ENCODE assay signal across 1 fruit fly cellular context in genomic region chr3L:14759984-14760626, dm6.
TF ChIP-seq lines count a peak whose summit lies in the region.

No protein-coding gene starts in this region.

TF ChIP-seq in whole organism, embryonic, 481 proteins besides CTCF, POLR2A, EP300 and RAD21 (continued from another document and continues in another):
- TF ChIP-seq tin (GFP tag; optimal IDR thresholded peaks at IDR 0.05; lab: Kevin White, UChicago) (peak; percentile 50), Dip2 (GFP tag; IDR thresholded peaks at IDR 0.05; lab: Robert Waterston, UW) (no peak), CG5180 (GFP tag; optimal IDR thresholded peaks at IDR 0.05; lab: Kevin White, UChicago) (peak; percentile 44), pnt (GFP tag; optimal IDR thresholded peaks at IDR 0.05; lab: Kevin White, UChicago) (peak; percentile 46), CG15696 (tag; optimal IDR thresholded peaks at IDR 0.05; lab: Kevin White, UChicago) (peak; percentile 22), crc (GFP tag; optimal IDR thresholded peaks at IDR 0.05; lab: Kevin White, UChicago) (no peak), CG13624 (GFP tag; optimal IDR thresholded peaks at IDR 0.05; lab: Kevin White, UChicago) (peak; percentile 35), yki (optimal IDR thresholded peaks at IDR 0.05; lab: Kevin White, UChicago) (peak; percentile 76), CG30431 (GFP tag; optimal IDR thresholded peaks at IDR 0.05; lab: Kevin White, UChicago) (peak; percentile 65), CG17568 (GFP tag; optimal IDR thresholded peaks at IDR 0.05; lab: Kevin White, UChicago) (peak; percentile 52), CG16815 (GFP tag; optimal IDR thresholded peaks at IDR 0.05; lab: Kevin White, UChicago) (peak; percentile 41), Nf-YA (GFP tag; IDR thresholded peaks at IDR 0.05; lab: Robert Waterston, UW) (no peak), Hr39 (optimal IDR thresholded peaks at IDR 0.05; lab: Kevin White, UChicago) (no peak), CG9215 (GFP tag; IDR thresholded peaks at IDR 0.05; lab: Robert Waterston, UW) (peak; percentile 76), Gsc (GFP tag; IDR thresholded peaks at IDR 0.05; lab: Robert Waterston, UW) (no peak), CG1792 (GFP tag; optimal IDR thresholded peaks at IDR 0.05; lab: Kevin White, UChicago) (peak; percentile 51), CG10959 (GFP tag; IDR thresholded peaks at IDR 0.05; lab: Robert Waterston, UW) (no peak), HLH54F (GFP tag; optimal IDR thresholded peaks at IDR 0.05; lab: Kevin White, UChicago) (peak; percentile 30), ara (GFP tag; IDR thresholded peaks at IDR 0.05; lab: Robert Waterston, UW) (peak; percentile 61), pan (optimal IDR thresholded peaks at IDR 0.05; lab: Kevin White, UChicago) (no peak), pan (GFP tag; optimal IDR thresholded peaks at IDR 0.05 in 1 of 2, IDR thresholded peaks at IDR 0.05 in 1 of 2) (peak in 1 of 2 experiments; percentile 70), Fer2 (tag; optimal IDR thresholded peaks at IDR 0.05; lab: Kevin White, UChicago) (peak; percentile 7), sisA (GFP tag; IDR thresholded peaks at IDR 0.05; lab: Robert Waterston, UW) (peak; percentile 71), unc-4 (GFP tag; IDR thresholded peaks at IDR 0.05; lab: Robert Waterston, UW; ENCODE audit: partially characterized antibody) (peak; percentile 30; the same call in 1 of the 2 replicates), Gug (GFP tag; IDR thresholded peaks at IDR 0.05; lab: Robert Waterston, UW) (peak; percentile 58; the same call in 2 of the 4 replicates), h (optimal IDR thresholded peaks at IDR 0.05; lab: Kevin White, UChicago) (no peak), CG3407 (GFP tag; optimal IDR thresholded peaks at IDR 0.05; lab: Kevin White, UChicago) (peak; percentile 60), Atf-2 (GFP tag; optimal IDR thresholded peaks at IDR 0.05; lab: Kevin White, UChicago) (peak; percentile 34), CG18476 (GFP tag; optimal IDR thresholded peaks at IDR 0.05; lab: Kevin White, UChicago) (peak; percentile 45), Hr51 (GFP tag; optimal IDR thresholded peaks at IDR 0.05; lab: Kevin White, UChicago) (peak; percentile 44 to 86), CG14441 (GFP tag; IDR thresholded peaks at IDR 0.05; lab: Robert Waterston, UW) (peak; percentile 66), lab (GFP tag; optimal IDR thresholded peaks at IDR 0.05; lab: Kevin White, UChicago) (peak; percentile 58), Blimp-1 (GFP tag; optimal IDR thresholded peaks at IDR 0.05; lab: Kevin White, UChicago) (peak; percentile 75), Rfx (GFP tag; IDR thresholded peaks at IDR 0.05; lab: Robert Waterston, UW) (peak; percentile 62), Pdp1 (GFP tag; optimal IDR thresholded peaks at IDR 0.05; lab: Kevin White, UChicago) (peak; percentile 17 to 62), ems (GFP tag; optimal IDR thresholded peaks at IDR 0.05; lab: Kevin White, UChicago) (peak; percentile 63), zf30C (GFP tag; optimal IDR thresholded peaks at IDR 0.05; lab: Kevin White, UChicago) (peak; percentile 93), Mrtf (GFP tag; IDR thresholded peaks at IDR 0.05; lab: Robert Waterston, UW) (peak; percentile 73), dysf (GFP tag; IDR thresholded peaks at IDR 0.05; lab: Robert Waterston, UW) (peak; percentile 66), ewg (GFP tag; optimal IDR thresholded peaks at IDR 0.05; lab: Kevin White, UChicago) (peak; percentile 29), CG4820 (GFP tag; optimal IDR thresholded peaks at IDR 0.05; lab: Kevin White, UChicago) (peak; percentile 49), CG9932 (GFP tag; IDR thresholded peaks at IDR 0.05; lab: Robert Waterston, UW) (peak; percentile 66), NfI (GFP tag; optimal IDR thresholded peaks at IDR 0.05; lab: Kevin White, UChicago) (peak; percentile 58), CG3281 (GFP tag; optimal IDR thresholded peaks at IDR 0.05; lab: Kevin White, UChicago) (peak; percentile 54), CG1529 (GFP tag; optimal IDR thresholded peaks at IDR 0.05; lab: Kevin White, UChicago) (peak; percentile 14), CG9727 (GFP tag; optimal IDR thresholded peaks at IDR 0.05; lab: Kevin White, UChicago) (peak; percentile 40), btn (GFP tag; optimal IDR thresholded peaks at IDR 0.05; lab: Kevin White, UChicago) (no peak), nau (GFP tag; optimal IDR thresholded peaks at IDR 0.05; lab: Kevin White, UChicago) (peak; percentile 50), CG15601 (tag; optimal IDR thresholded peaks at IDR 0.05; lab: Kevin White, UChicago) (peak; percentile 55), CG13775 (GFP tag; optimal IDR thresholded peaks at IDR 0.05; lab: Kevin White, UChicago) (peak; percentile 57), Atf3 (GFP tag; optimal IDR thresholded peaks at IDR 0.05; lab: Kevin White, UChicago) (peak; percentile 44), pzg (GFP tag; optimal IDR thresholded peaks at IDR 0.05; lab: Kevin White, UChicago) (no peak), TFAM (GFP tag; optimal IDR thresholded peaks at IDR 0.05; lab: Kevin White, UChicago) (no peak), CG10274 (GFP tag; optimal IDR thresholded peaks at IDR 0.05; lab: Kevin White, UChicago) (peak; percentile 31), knrl (GFP tag; IDR thresholded peaks at IDR 0.05; lab: Robert Waterston, UW; ENCODE audit: partially characterized antibody) (no peak), caup (GFP tag; optimal IDR thresholded peaks at IDR 0.05; lab: Kevin White, UChicago; ENCODE audit: severe bottlenecking) (peak; percentile 54), Dref (GFP tag; IDR thresholded peaks at IDR 0.05; lab: Robert Waterston, UW) (no peak), CG31365 (tag; optimal IDR thresholded peaks at IDR 0.05; lab: Kevin White, UChicago) (no peak), fd102C (GFP tag; optimal IDR thresholded peaks at IDR 0.05; lab: Kevin White, UChicago) (no peak), CG4328 (GFP tag; optimal IDR thresholded peaks at IDR 0.05; lab: Kevin White, UChicago) (no peak), CG14050 (GFP tag; IDR thresholded peaks at IDR 0.05; lab: Robert Waterston, UW) (peak; percentile 17; the same call in 1 of the 3 replicates), eyg (GFP tag; optimal IDR thresholded peaks at IDR 0.05; lab: Kevin White, UChicago) (no peak), HLH4C (GFP tag; IDR thresholded peaks at IDR 0.05; lab: Robert Waterston, UW; ENCODE audit: partially characterized antibody) (peak; percentile 33; the same call in 1 of the 3 replicates), Abd-B (GFP tag; optimal IDR thresholded peaks at IDR 0.05; lab: Kevin White, UChicago) (no peak), ken (GFP tag; IDR thresholded peaks at IDR 0.05; lab: Robert Waterston, UW) (no peak; the same call in 2 of the 3 replicates), chm (GFP tag; IDR thresholded peaks at IDR 0.05; lab: Robert Waterston, UW) (peak; percentile 6; the same call in 1 of the 2 replicates), H2.0 (GFP tag; IDR thresholded peaks at IDR 0.05; lab: Robert Waterston, UW) (peak; percentile 55; the same call in 1 of the 2 replicates), ap (GFP tag; IDR thresholded peaks at IDR 0.05; lab: Robert Waterston, UW) (peak; percentile 61; the same call in 1 of the 2 replicates), sc (optimal IDR thresholded peaks at IDR 0.05; lab: Kevin White, UChicago) (no peak), sc (GFP tag; optimal IDR thresholded peaks at IDR 0.05; lab: Kevin White, UChicago) (peak; percentile 46), CG16863 (GFP tag; optimal IDR thresholded peaks at IDR 0.05; lab: Kevin White, UChicago) (peak; percentile 24), CG13287 (GFP tag; IDR thresholded peaks at IDR 0.05; lab: Robert Waterston, UW; ENCODE audit: partially characterized antibody) (peak; percentile 28; the same call in 1 of the 2 replicates), lmd (GFP tag; IDR thresholded peaks at IDR 0.05; lab: Robert Waterston, UW) (peak; percentile 64; the same call in 1 of the 2 replicates), nmo (GFP tag; optimal IDR thresholded peaks at IDR 0.05; lab: Kevin White, UChicago) (peak; percentile 73), dpn (GFP tag; optimal IDR thresholded peaks at IDR 0.05; lab: Kevin White, UChicago) (peak; percentile 71 to 78), CG8388 (GFP tag; optimal IDR thresholded peaks at IDR 0.05; lab: Kevin White, UChicago) (peak; percentile 72), Lpt (GFP tag; optimal IDR thresholded peaks at IDR 0.05; lab: Kevin White, UChicago) (no peak), z (GFP tag; IDR thresholded peaks at IDR 0.05; lab: Robert Waterston, UW) (peak; percentile 90), CG6689 (GFP tag; IDR thresholded peaks at IDR 0.05; lab: Robert Waterston, UW) (peak; percentile 52), CG32767 (GFP tag; IDR thresholded peaks at IDR 0.05; lab: Robert Waterston, UW) (no peak), CG31388 (GFP tag; optimal IDR thresholded peaks at IDR 0.05; lab: Kevin White, UChicago) (no peak), CG1024 (GFP tag; IDR thresholded peaks at IDR 0.05; lab: Robert Waterston, UW) (0 out of 2 replicates have a peak, but pooled peaks have one; percentile 12), Sin3A (optimal IDR thresholded peaks at IDR 0.05; lab: Kevin White, UChicago) (no peak), Mad (GFP tag; optimal IDR thresholded peaks at IDR 0.05; lab: Kevin White, UChicago) (peak; percentile 28), E2f1 (GFP tag; IDR thresholded peaks at IDR 0.05; lab: Robert Waterston, UW) (peak; percentile 69), Nf-YB (GFP tag; optimal IDR thresholded peaks at IDR 0.05; lab: Kevin White, UChicago) (peak; percentile 19), ftz-f1 (GFP tag; optimal IDR thresholded peaks at IDR 0.05; lab: Kevin White, UChicago) (no peak), fru (optimal IDR thresholded peaks at IDR 0.05; lab: Kevin White, UChicago) (no peak), vnd (GFP tag; IDR thresholded peaks at IDR 0.05; lab: Robert Waterston, UW; ENCODE audit: partially characterized antibody) (no peak), gcm2 (GFP tag; optimal IDR thresholded peaks at IDR 0.05; lab: Kevin White, UChicago) (peak; percentile 54), Hey (tag; optimal IDR thresholded peaks at IDR 0.05; lab: Kevin White, UChicago) (no peak), Hand (GFP tag; optimal IDR thresholded peaks at IDR 0.05; lab: Kevin White, UChicago) (peak; percentile 21), bcd (GFP tag; optimal IDR thresholded peaks at IDR 0.05; lab: Kevin White, UChicago) (peak; percentile 67), Aef1 (GFP tag; IDR thresholded peaks at IDR 0.05; lab: Robert Waterston, UW) (0 out of 3 replicates have a peak, but pooled peaks have one; percentile 34), CG10147 (GFP tag; optimal IDR thresholded peaks at IDR 0.05; lab: Kevin White, UChicago) (peak; percentile 35), onecut (GFP tag; IDR thresholded peaks at IDR 0.05; lab: Robert Waterston, UW) (peak; percentile 57), Dbx (GFP tag; IDR thresholded peaks at IDR 0.05; lab: Robert Waterston, UW) (peak; percentile 60; the same call in 2 of the 3 replicates), CG8281 (tag; optimal IDR thresholded peaks at IDR 0.05; lab: Kevin White, UChicago) (peak; percentile 23), Hr3 (GFP tag; optimal IDR thresholded peaks at IDR 0.05; lab: Kevin White, UChicago) (peak; percentile 63), CG6813 (GFP tag; optimal IDR thresholded peaks at IDR 0.05; lab: Kevin White, UChicago) (no peak), CoRest (tag; optimal IDR thresholded peaks at IDR 0.05; lab: Kevin White, UChicago) (peak; percentile 64), hbn (GFP tag; IDR thresholded peaks at IDR 0.05; lab: Robert Waterston, UW; ENCODE audit: partially characterized antibody) (peak; percentile 40), CG10565 (GFP tag; optimal IDR thresholded peaks at IDR 0.05; lab: Kevin White, UChicago) (no peak), CG15073 (GFP tag; optimal IDR thresholded peaks at IDR 0.05; lab: Kevin White, UChicago) (peak; percentile 13), gce (GFP tag; IDR thresholded peaks at IDR 0.05; lab: Robert Waterston, UW) (peak; percentile 39; the same call in 1 of the 3 replicates), gro (GFP tag; optimal IDR thresholded peaks at IDR 0.05; lab: Kevin White, UChicago) (peak; percentile 57), lilli (GFP tag; optimal IDR thresholded peaks at IDR 0.05; lab: Kevin White, UChicago) (peak; percentile 72), CG11696 (GFP tag; IDR thresholded peaks at IDR 0.05; lab: Robert Waterston, UW) (peak; percentile 14; the same call in 1 of the 2 replicates), CG14710 (tag; optimal IDR thresholded peaks at IDR 0.05; lab: Kevin White, UChicago) (peak; percentile 47), CG34224 (GFP tag; IDR thresholded peaks at IDR 0.05; lab: Robert Waterston, UW; ENCODE audit: partially characterized antibody) (peak; percentile 43), Ptx1 (GFP tag; IDR thresholded peaks at IDR 0.05; lab: Robert Waterston, UW) (peak; percentile 76), CG9609 (GFP tag; optimal IDR thresholded peaks at IDR 0.05; lab: Kevin White, UChicago) (peak; percentile 58), CG12744 (GFP tag; optimal IDR thresholded peaks at IDR 0.05; lab: Kevin White, UChicago) (peak; percentile 14), CG2712 (tag; optimal IDR thresholded peaks at IDR 0.05; lab: Kevin White, UChicago) (peak; percentile 63), CG12104 (GFP tag; optimal IDR thresholded peaks at IDR 0.05; lab: Kevin White, UChicago) (peak; percentile 75), CG18011 (GFP tag; optimal IDR thresholded peaks at IDR 0.05; lab: Kevin White, UChicago) (peak; percentile 30), croc (GFP tag; conservative IDR thresholded peaks at IDR 0.05; lab: Robert Waterston, UW) (0 out of 3 replicates have a peak, but pooled peaks have one; percentile 27), tio (GFP tag; optimal IDR thresholded peaks at IDR 0.05; lab: Kevin White, UChicago) (peak; percentile 69), emc (GFP tag; optimal IDR thresholded peaks at IDR 0.05; lab: Kevin White, UChicago) (peak; percentile 66), unpg (GFP tag; optimal IDR thresholded peaks at IDR 0.05; lab: Kevin White, UChicago) (peak; percentile 81), Camta (GFP tag; optimal IDR thresholded peaks at IDR 0.05; lab: Kevin White, UChicago) (peak; percentile 50), B-H2 (GFP tag; optimal IDR thresholded peaks at IDR 0.05; lab: Kevin White, UChicago) (no peak), wek (GFP tag; optimal IDR thresholded peaks at IDR 0.05; lab: Kevin White, UChicago) (no peak), nerfin-2 (GFP tag; IDR thresholded peaks at IDR 0.05; lab: Robert Waterston, UW; ENCODE audit: partially characterized antibody) (peak; percentile 30; the same call in 1 of the 2 replicates), ase (GFP tag; IDR thresholded peaks at IDR 0.05; lab: Robert Waterston, UW) (0 out of 3 replicates have a peak, but pooled peaks have one; percentile 35), CG10462 (GFP tag; optimal IDR thresholded peaks at IDR 0.05; lab: Kevin White, UChicago) (peak; percentile 46), CG15269 (tag; optimal IDR thresholded peaks at IDR 0.05; lab: Kevin White, UChicago) (peak; percentile 77), kay (GFP tag; optimal IDR thresholded peaks at IDR 0.05; lab: Kevin White, UChicago) (peak; percentile 59)
